Worm (Caenorhabditis elegans) whole organism, young adult: Measurements from ENCODE around the gene C08E3.14.

ENCODE experiments used
- B0019.2 ChIP-seq: fragments of 200-800 bp; sonication (Bioruptor generic); conservative IDR thresholded peaks from 2 replicates; pipeline ENCODE4 v1.3.6; 2022; ENCODE audit warnings: missing genetic modification reagents, missing genetic modification characterization, missing compliant biosample characterization
- B0336.3 ChIP-seq: fragments of 200-800 bp; sonication (Bioruptor generic); IDR thresholded peaks from 2 replicates; pipeline ENCODE4 v1.3.6; 2022; ENCODE audit warnings: missing genetic modification characterization, missing compliant biosample characterization
- C17E4.6 ChIP-seq: fragments of 200-800 bp; sonication (Bioruptor generic); IDR thresholded peaks from 2 replicates; pipeline ENCODE4 v1.3.6; 2022; ENCODE audit warnings: missing genetic modification reagents, missing genetic modification characterization, missing compliant biosample characterization
- D2030.7 ChIP-seq: fragments of 200-800 bp; sonication (Bioruptor generic); IDR thresholded peaks from 2 replicates; pipeline ENCODE4 v1.3.6; 2022; ENCODE audit warnings: missing genetic modification reagents, missing genetic modification characterization, missing compliant biosample characterization
- F10E7.11 ChIP-seq: sonication (generic microtip); optimal IDR thresholded peaks from 2 replicates; lab custom pipeline; 2017; ENCODE audit warnings: mild to moderate bottlenecking, missing genetic modification characterization, moderate library complexity, missing compliant biosample characterization
- F37B4.10 ChIP-seq: fragments of 200-800 bp; sonication (Bioruptor generic); IDR thresholded peaks from 2 replicates; pipeline ENCODE4 v1.3.6; 2022; ENCODE audit warnings: missing genetic modification characterization, missing compliant biosample characterization
- F49E8.2 ChIP-seq: sonication (generic microtip); optimal IDR thresholded peaks from 3 replicates; lab custom pipeline; 2017; ENCODE audit warnings: missing genetic modification characterization, mild to moderate bottlenecking, missing compliant biosample characterization, antibody characterized with exemption, moderate library complexity; ENCODE audit not compliant: insufficient read depth
- F52B5.7 ChIP-seq: sonication (generic microtip); optimal IDR thresholded peaks from 2 replicates; lab custom pipeline; 2016; ENCODE audit warnings: mild to moderate bottlenecking, missing genetic modification characterization, missing compliant biosample characterization
- F57C9.4 ChIP-seq: sonication (generic microtip); optimal IDR thresholded peaks from 2 replicates; lab custom pipeline; 2017; ENCODE audit warnings: mild to moderate bottlenecking, missing genetic modification characterization, missing compliant biosample characterization
- Y53F4B.3 ChIP-seq: fragments of 200-800 bp; sonication (Bioruptor generic); IDR thresholded peaks from 2 replicates; pipeline ENCODE4 v1.3.6; 2022; ENCODE audit warnings: missing genetic modification reagents, missing genetic modification characterization, missing compliant biosample characterization
- Y53G8AR.9 ChIP-seq: fragments of 200-800 bp; sonication (Bioruptor generic); conservative IDR thresholded peaks from 2 replicates; pipeline ENCODE4 v1.3.6; 2022; ENCODE audit warnings: missing genetic modification reagents, missing genetic modification characterization, missing compliant biosample characterization
- Y79H2A.3 ChIP-seq: fragments of 200-800 bp; sonication (Bioruptor generic); conservative IDR thresholded peaks from 2 replicates; pipeline ENCODE4 v1.3.6; 2022; ENCODE audit warnings: missing genetic modification reagents, missing genetic modification characterization, missing compliant biosample characterization
- Y95B8A.8 ChIP-seq: fragments of 200-800 bp; sonication (Bioruptor generic); IDR thresholded peaks from 2 replicates; pipeline ENCODE4 v1.3.6; 2022; ENCODE audit warnings: missing genetic modification reagents, missing genetic modification characterization, missing compliant biosample characterization
- akir-1 ChIP-seq: fragments of 200-800 bp; sonication (Bioruptor generic); optimal IDR thresholded peaks from 2 replicates; lab custom pipeline; 2018; ENCODE audit warnings: mild to moderate bottlenecking, missing genetic modification characterization, moderate library complexity, missing compliant biosample characterization
- aptf-3 ChIP-seq: fragments of 200-800 bp; sonication (Bioruptor generic); IDR thresholded peaks from 2 replicates; pipeline ENCODE4 v1.3.6; 2022; ENCODE audit warnings: missing genetic modification characterization, missing compliant biosample characterization
- attf-3 ChIP-seq: fragments of 200-800 bp; sonication (Bioruptor generic); conservative IDR thresholded peaks from 2 replicates; pipeline ENCODE4 v1.3.6; 2022; ENCODE audit warnings: missing genetic modification reagents, missing genetic modification characterization, missing compliant biosample characterization
- attf-5 ChIP-seq: fragments of 200-800 bp; sonication (Bioruptor generic); optimal IDR thresholded peaks from 2 replicates; lab custom pipeline; 2018; ENCODE audit warnings: mild to moderate bottlenecking, missing genetic modification characterization, missing compliant biosample characterization
- bed-2 ChIP-seq: fragments of 200-800 bp; sonication (Bioruptor generic); IDR thresholded peaks from 2 replicates; pipeline ENCODE4 v1.3.6; 2022; ENCODE audit warnings: missing genetic modification reagents, missing genetic modification characterization, missing compliant biosample characterization
- cebp-1 ChIP-seq, 2 experiments: fragments of 200-800 bp in 1 of 2; sonication (Bioruptor generic) in 1 of 2; sonication (generic microtip) in 1 of 2; IDR thresholded peaks in 1 of 2; optimal IDR thresholded peaks in 1 of 2; 2 replicates each; pipeline versions ENCODE4 v1.3.6 to Lab custom; 2017 to 2022; ENCODE audit warnings: missing compliant biosample characterization in 2 of 2, missing genetic modification characterization in 2 of 2, mild to moderate bottlenecking in 1 of 2, missing genetic modification reagents in 1 of 2, moderate library complexity in 1 of 2
- ceh-100 ChIP-seq: fragments of 200-800 bp; sonication (Bioruptor generic); IDR thresholded peaks from 2 replicates; pipeline ENCODE4 v1.3.6; 2022; ENCODE audit warnings: missing genetic modification reagents, missing genetic modification characterization, missing compliant biosample characterization
- chd-7 ChIP-seq: sonication (generic microtip); optimal IDR thresholded peaks from 2 replicates; lab custom pipeline; 2016; ENCODE audit warnings: mild to moderate bottlenecking, missing genetic modification characterization, moderate library complexity, missing compliant biosample characterization
- die-1 ChIP-seq: sonication (generic microtip); optimal IDR thresholded peaks from 2 replicates; lab custom pipeline; 2016; ENCODE audit warnings: missing genotype, mild to moderate bottlenecking, missing genetic modification characterization, missing compliant biosample characterization
- dpff-1 ChIP-seq: sonication (generic microtip); optimal IDR thresholded peaks from 2 replicates; lab custom pipeline; 2017; ENCODE audit warnings: mild to moderate bottlenecking, missing genetic modification characterization, missing compliant biosample characterization
- egrh-3 ChIP-seq: fragments of 200-800 bp; sonication (Bioruptor generic); IDR thresholded peaks from 2 replicates; pipeline ENCODE4 v1.3.6; 2022; ENCODE audit warnings: missing genetic modification reagents, missing genetic modification characterization, missing compliant biosample characterization
- ets-4 ChIP-seq: fragments of 200-800 bp; sonication (Bioruptor generic); optimal IDR thresholded peaks from 2 replicates; lab custom pipeline; 2018; ENCODE audit warnings: mild to moderate bottlenecking, missing genetic modification characterization, missing compliant biosample characterization
- hmg-20 ChIP-seq: fragments of 200-800 bp; sonication (Bioruptor generic); IDR thresholded peaks from 2 replicates; pipeline ENCODE4 v1.3.6; 2022; ENCODE audit warnings: missing genetic modification reagents, missing genetic modification characterization, missing compliant biosample characterization
- lag-1 ChIP-seq: fragments of 200-800 bp; sonication (Bioruptor generic); IDR thresholded peaks from 2 replicates; pipeline ENCODE4 v1.3.6; 2022; ENCODE audit warnings: missing genetic modification reagents, missing genetic modification characterization, missing compliant biosample characterization
- lin-26 ChIP-seq: fragments of 200-800 bp; sonication (Bioruptor generic); IDR thresholded peaks from 2 replicates; pipeline ENCODE4 v1.3.6; 2022; ENCODE audit warnings: missing genetic modification reagents, missing genetic modification characterization, missing compliant biosample characterization
- lin-35 ChIP-seq, 3 experiments: fragments of 150-350 bp in 2 of 3; sonication (generic microtip) in 1 of 3; optimal IDR thresholded peaks; 2 replicates each; lab custom pipeline; 2014 to 2018; ENCODE audit warnings: missing biosample characterization in 3 of 3, missing genetic modification characterization in 3 of 3, missing genetic modification reagents in 3 of 3
- lsl-1 ChIP-seq: fragments of 200-800 bp; sonication (Bioruptor generic); optimal IDR thresholded peaks from 2 replicates; lab custom pipeline; 2018; ENCODE audit warnings: mild to moderate bottlenecking, missing genetic modification characterization, moderate library complexity, missing compliant biosample characterization
- madf-3 ChIP-seq: fragments of 200-800 bp; sonication (Bioruptor generic); IDR thresholded peaks from 2 replicates; pipeline ENCODE4 v1.3.6; 2022; ENCODE audit warnings: missing genetic modification reagents, missing genetic modification characterization, missing compliant biosample characterization
- mes-4 ChIP-seq: sonication (generic microtip); optimal IDR thresholded peaks from 2 replicates; lab custom pipeline; 2016; ENCODE audit warnings: missing genotype, missing genetic modification characterization, missing compliant biosample characterization
- nfya-2 ChIP-seq: fragments of 200-800 bp; sonication (Bioruptor generic); IDR thresholded peaks from 2 replicates; pipeline ENCODE4 v1.3.6; 2022; ENCODE audit warnings: missing genetic modification reagents, missing genetic modification characterization, missing compliant biosample characterization
- nfyb-1 ChIP-seq: fragments of 200-800 bp; sonication (Bioruptor generic); IDR thresholded peaks from 2 replicates; pipeline ENCODE4 v1.3.6; 2022; ENCODE audit warnings: missing genetic modification reagents, missing genetic modification characterization, missing compliant biosample characterization
- nhr-120 ChIP-seq: fragments of 200-800 bp; sonication (Bioruptor generic); IDR thresholded peaks from 2 replicates; pipeline ENCODE4 v1.3.6; 2022; ENCODE audit warnings: missing genetic modification characterization, missing compliant biosample characterization
- rcor-1 ChIP-seq: fragments of 200-800 bp; sonication (Bioruptor generic); IDR thresholded peaks from 2 replicates; pipeline ENCODE4 v1.3.6; 2022; ENCODE audit warnings: missing genetic modification reagents, missing genetic modification characterization, missing compliant biosample characterization
- snpc-1.1 ChIP-seq: sonication (generic microtip); optimal IDR thresholded peaks from 2 replicates; lab custom pipeline; 2017; ENCODE audit warnings: missing genetic modification characterization, mild to moderate bottlenecking, missing compliant biosample characterization, antibody characterized with exemption, moderate library complexity, missing genotype, missing genetic modification reagents; ENCODE audit not compliant: insufficient read depth
- somi-1 ChIP-seq: fragments of 200-800 bp; sonication (Bioruptor generic); optimal IDR thresholded peaks from 2 replicates; lab custom pipeline; 2018; ENCODE audit warnings: mild to moderate bottlenecking, missing genetic modification characterization, missing compliant biosample characterization
- tbx-9 ChIP-seq: sonication (generic microtip); optimal IDR thresholded peaks from 2 replicates; lab custom pipeline; 2016; ENCODE audit warnings: borderline replicate concordance, missing genetic modification characterization, inconsistent platforms, missing compliant biosample characterization
- tlf-1 ChIP-seq: fragments of 200-800 bp; sonication (Bioruptor generic); optimal IDR thresholded peaks from 2 replicates; lab custom pipeline; 2018; ENCODE audit warnings: mild to moderate bottlenecking, missing genetic modification characterization, missing compliant biosample characterization
- unc-130 ChIP-seq: sonication (generic microtip); optimal IDR thresholded peaks from 2 replicates; lab custom pipeline; 2016; ENCODE audit warnings: missing genetic modification reagents, missing genetic modification characterization, missing compliant biosample characterization
- zfh-2 ChIP-seq: fragments of 200-800 bp; sonication (Bioruptor generic); conservative IDR thresholded peaks from 2 replicates; pipeline ENCODE4 v1.3.6; 2022; ENCODE audit warnings: missing genetic modification reagents, missing genetic modification characterization, missing compliant biosample characterization
- ztf-18 ChIP-seq: sonication (generic microtip); optimal IDR thresholded peaks from 2 replicates; lab custom pipeline; 2016; ENCODE audit warnings: missing genotype, mild to moderate bottlenecking, missing genetic modification characterization, missing compliant biosample characterization
- ztf-22 ChIP-seq: fragments of 200-800 bp; sonication (Bioruptor generic); optimal IDR thresholded peaks from 2 replicates; lab custom pipeline; 2018; ENCODE audit warnings: mild to moderate bottlenecking, missing genetic modification characterization, moderate library complexity, missing compliant biosample characterization

C08E3.14 gene

ce11 chrII:1601507-1601906 is 24.3 kb upstream of the C08E3.14 start, which contains the start of gene bath-47:
bath-47 (plus strand) TSS chrII:1601811.
- TF ChIP-seq F49E8.2 (tag; lab: Kevin White, UChicago) (no peak), unc-130 (GFP tag; lab: Kevin White, UChicago) (no peak), rcor-1 (GFP tag; lab: Robert Waterston, UW) (no peak), ceh-100 (GFP tag; lab: Robert Waterston, UW) (no peak), somi-1 (GFP tag; lab: Kevin White, UChicago) (no peak), ztf-18 (tag; lab: Kevin White, UChicago) (no peak), Y53F4B.3 (GFP tag; lab: Robert Waterston, UW) (no peak), B0019.2 (GFP tag; lab: Robert Waterston, UW) (no peak), cebp-1 (GFP tag; IDR thresholded peaks at IDR 0.05; lab: Robert Waterston, UW) (no peak), cebp-1 (tag; optimal IDR thresholded peaks at IDR 0.05; lab: Kevin White, UChicago) (no peak), B0336.3 (GFP tag; lab: Robert Waterston, UW) (no peak)

- no peak for TF ChIP-seq unc-130 (GFP tag; lab: Kevin White, UChicago)
- TF ChIP-seq zfh-2 (GFP tag; lab: Robert Waterston, UW): peak; percentile 69
- TF ChIP-seq die-1 (tag; lab: Kevin White, UChicago): no peak
- peak; percentile 50; the same call in 1 of the 2 replicates for TF ChIP-seq egrh-3 (GFP tag; lab: Robert Waterston, UW)
- no peak for TF ChIP-seq snpc-1.1
- no peak for TF ChIP-seq B0336.3 (GFP tag; lab: Robert Waterston, UW)
- no peak for TF ChIP-seq D2030.7 (GFP tag; lab: Robert Waterston, UW)
- no peak for TF ChIP-seq F57C9.4 (tag; lab: Kevin White, UChicago)
These were observed 22.7 kb upstream of the C08E3.14 start for ce11 chrII:1603049-1603448.

DNA sequence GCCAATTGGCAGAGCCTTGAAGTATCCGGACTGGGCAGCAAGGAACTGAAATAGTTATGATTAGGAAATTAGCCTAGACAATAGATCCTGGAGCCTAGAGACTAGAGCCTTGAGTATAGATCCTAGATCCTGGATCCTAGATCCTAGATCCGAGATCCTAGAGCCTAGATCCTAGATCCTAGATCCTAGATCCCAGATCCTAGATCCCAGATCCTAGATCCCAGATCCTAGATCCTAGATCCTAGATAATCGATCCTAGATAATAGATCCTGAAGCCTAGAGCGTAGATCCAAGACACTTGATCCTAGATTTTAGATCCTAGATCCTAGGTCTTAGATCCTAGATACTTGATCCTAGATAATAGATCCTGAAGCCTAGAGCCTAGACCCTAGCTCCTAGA is 20.8 kb upstream of the C08E3.14 start:
- no peak for TF ChIP-seq akir-1 (GFP tag; lab: Kevin White, UChicago)
- no peak for TF ChIP-seq ceh-100 (GFP tag; lab: Robert Waterston, UW)
- no peak for TF ChIP-seq ztf-22 (GFP tag; lab: Kevin White, UChicago)
- no peak for TF ChIP-seq nfyb-1 (GFP tag; lab: Robert Waterston, UW)
- no peak for TF ChIP-seq lag-1 (GFP tag; lab: Robert Waterston, UW)
- TF ChIP-seq Y53G8AR.9 (GFP tag; lab: Robert Waterston, UW): no peak
- TF ChIP-seq F37B4.10 (GFP tag; lab: Robert Waterston, UW): no peak
- no peak for TF ChIP-seq F10E7.11
- TF ChIP-seq hmg-20 (GFP tag; lab: Robert Waterston, UW): no peak
- no peak for TF ChIP-seq tbx-9
- no peak for TF ChIP-seq lsl-1 (GFP tag; lab: Kevin White, UChicago)
- TF ChIP-seq dpff-1 (tag; lab: Kevin White, UChicago): no peak
- no peak for TF ChIP-seq tlf-1 (GFP tag; lab: Kevin White, UChicago)
- no peak for TF ChIP-seq egrh-3 (GFP tag; lab: Robert Waterston, UW)
- no peak for TF ChIP-seq aptf-3 (GFP tag; lab: Robert Waterston, UW)
- TF ChIP-seq, all 124 proteins: peak for 0

- no peak for TF ChIP-seq F52B5.7 (tag; lab: Kevin White, UChicago)
- TF ChIP-seq nhr-120 (GFP tag; lab: Robert Waterston, UW): no peak
- TF ChIP-seq attf-3: no peak
- no peak for TF ChIP-seq attf-5
- no peak for TF ChIP-seq nfya-2 (GFP tag; lab: Robert Waterston, UW)
- no peak for TF ChIP-seq Y95B8A.8 (GFP tag; lab: Robert Waterston, UW)
- TF ChIP-seq lin-35 (GFP tag; optimal IDR thresholded peaks at IDR 0.05; lab: Kevin White, UChicago): no peak
- no peak for TF ChIP-seq mes-4
- TF ChIP-seq ets-4 (GFP tag; lab: Kevin White, UChicago): no peak
- TF ChIP-seq C17E4.6 (GFP tag; lab: Robert Waterston, UW): no peak
- TF ChIP-seq lin-26: no peak
- TF ChIP-seq madf-3: no peak
- no peak for TF ChIP-seq snpc-1.1
- no peak for TF ChIP-seq chd-7 (tag; lab: Kevin White, UChicago)
- TF ChIP-seq ceh-100 (GFP tag; lab: Robert Waterston, UW): no peak
- TF ChIP-seq Y79H2A.3 (GFP tag; lab: Robert Waterston, UW): no peak
- TF ChIP-seq bed-2 (GFP tag; lab: Robert Waterston, UW): no peak
These were observed 19.7 kb upstream of the C08E3.14 start, which contains the start of gene bath-33 for ce11 chrII:1606079-1606478. bath-33 (minus strand) TSS chrII:1606179.
